Fruit fly (Drosophila melanogaster): ENCODE measurements around the gene Cep290.

DNA sequence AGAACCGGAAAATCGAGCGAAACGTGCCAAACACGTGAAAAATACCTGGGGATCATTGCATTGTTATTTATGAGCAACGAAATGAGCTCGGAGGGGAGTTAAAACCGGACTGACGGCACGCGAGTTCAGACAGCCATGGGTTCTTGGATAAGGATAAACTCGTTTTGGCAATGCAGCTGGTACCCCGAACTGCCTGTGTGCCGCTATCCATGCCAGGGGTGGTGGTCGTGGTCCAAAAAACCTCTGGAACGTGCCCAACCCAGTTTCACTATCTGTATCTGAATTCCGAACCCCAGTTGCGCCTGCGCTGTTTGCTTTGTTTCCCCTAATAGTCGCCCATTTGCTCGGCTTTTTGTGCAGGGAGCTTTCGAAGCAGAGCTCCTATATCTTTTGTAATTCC lies 55.6 kb downstream of the Cep290 start:
- TF ChIP-seq Sox14 (GFP tag; optimal IDR thresholded peaks at IDR 0.05) = no peak
- TF ChIP-seq CG1621 (tag; optimal IDR thresholded peaks at IDR 0.05) = no peak
- no peak for TF ChIP-seq CG11762 (GFP tag; optimal IDR thresholded peaks at IDR 0.05; ENCODE audit: insufficient read depth)
- TF ChIP-seq CG32006 (GFP tag; optimal IDR thresholded peaks at IDR 0.05) = no peak
- no peak for TF ChIP-seq Eip93F (GFP tag; optimal IDR thresholded peaks at IDR 0.05)
- TF ChIP-seq dsx (GFP tag; optimal IDR thresholded peaks at IDR 0.05; ENCODE audit: poor library complexity, severe bottlenecking) = no peak
- no peak for TF ChIP-seq Ets96B (tag; optimal IDR thresholded peaks at IDR 0.05)
- no peak for TF ChIP-seq CG11902 (GFP tag; optimal IDR thresholded peaks at IDR 0.05)
- no peak for TF ChIP-seq Gug (GFP tag; IDR thresholded peaks at IDR 0.05)

All from whole organism, prepupa.